Fruit fly (Drosophila melanogaster) whole organism, embryonic: ENCODE data around the gene CG14431.

Source experiments
- ATbp ChIP-seq: fragments of 200-800 bp; sonication (Bioruptor generic); optimal IDR thresholded peaks from 2 replicates; lab custom pipeline; 2017; ENCODE audit warnings: missing biosample characterization, mild to moderate bottlenecking, missing genetic modification characterization, missing genetic modification reagents
- BEAF-32 ChIP-seq: fragments of 200-800 bp; sonication (Bioruptor generic); optimal IDR thresholded peaks from 3 replicates; lab custom pipeline; 2017; ENCODE audit warnings: missing biosample characterization, missing genetic modification characterization, mild to moderate bottlenecking, moderate library complexity, missing genetic modification reagents
- C15 ChIP-seq: fragments of 200-800 bp; sonication (Bioruptor generic); IDR thresholded peaks from 3 replicates; pipeline ENCODE4 v1.3.6; 2022; ENCODE audit warnings: missing biosample characterization, missing genetic modification characterization
- CG10431 ChIP-seq: fragments of 200-800 bp; sonication (Bioruptor generic); optimal IDR thresholded peaks from 3 replicates; lab custom pipeline; 2018; ENCODE audit warnings: missing biosample characterization, mild to moderate bottlenecking, missing genetic modification characterization
- CG10979 ChIP-seq: fragments of 200-800 bp; sonication (Bioruptor generic); optimal IDR thresholded peaks from 2 replicates; lab custom pipeline; 2018; ENCODE audit warnings: missing biosample characterization, mild to moderate bottlenecking, missing genetic modification characterization, moderate library complexity
- CG11723 ChIP-seq: fragments of 200-800 bp; sonication (Bioruptor generic); optimal IDR thresholded peaks from 2 replicates; lab custom pipeline; 2017; ENCODE audit warnings: missing biosample characterization, mild to moderate bottlenecking, missing genetic modification characterization
- CG1233 ChIP-seq: fragments of 200-800 bp; sonication (Bioruptor generic); optimal IDR thresholded peaks from 4 replicates; lab custom pipeline; 2018; ENCODE audit warnings: missing biosample characterization, mild to moderate bottlenecking, missing genetic modification characterization
- CG14050 ChIP-seq: fragments of 200-800 bp; sonication (Bioruptor generic); IDR thresholded peaks from 3 replicates; pipeline ENCODE4 v1.3.6; 2022; ENCODE audit warnings: missing biosample characterization, missing genetic modification characterization
- CG1647 ChIP-seq: fragments of 200-800 bp; sonication (Bioruptor generic); optimal IDR thresholded peaks from 3 replicates; lab custom pipeline; 2016; ENCODE audit warnings: missing biosample characterization, missing genetic modification characterization
- CG18764 ChIP-seq: fragments of 200-800 bp; sonication (Bioruptor generic); optimal IDR thresholded peaks from 3 replicates; lab custom pipeline; 2016; ENCODE audit warnings: missing biosample characterization, missing genetic modification characterization
- CG30431 ChIP-seq: fragments of 200-800 bp; sonication (Bioruptor generic); optimal IDR thresholded peaks from 2 replicates; lab custom pipeline; 2017; ENCODE audit warnings: missing biosample characterization, missing genetic modification characterization
- CG3065 ChIP-seq: fragments of 200-800 bp; sonication (Bioruptor generic); optimal IDR thresholded peaks from 2 replicates; lab custom pipeline; 2016; ENCODE audit warnings: missing biosample characterization, missing genetic modification characterization
- CG3281 ChIP-seq: fragments of 200-800 bp; sonication (Bioruptor generic); optimal IDR thresholded peaks from 3 replicates; lab custom pipeline; 2017; ENCODE audit warnings: missing biosample characterization, mild to moderate bottlenecking, missing genetic modification characterization
- CG34422 ChIP-seq: fragments of 200-800 bp; sonication (Bioruptor generic); IDR thresholded peaks from 3 replicates; pipeline ENCODE4 v1.3.6; 2022; ENCODE audit warnings: missing biosample characterization, missing genetic modification characterization
- CG4282 ChIP-seq: fragments of 200-800 bp; sonication (Bioruptor generic); optimal IDR thresholded peaks from 2 replicates; lab custom pipeline; 2016; ENCODE audit warnings: missing biosample characterization, missing genetic modification characterization
- CG4617 ChIP-seq: fragments of 200-800 bp; sonication (Bioruptor generic); optimal IDR thresholded peaks from 3 replicates; lab custom pipeline; 2016; ENCODE audit warnings: missing biosample characterization, missing genetic modification characterization, borderline replicate concordance
- CG5245 ChIP-seq: fragments of 200-800 bp; sonication (Bioruptor generic); optimal IDR thresholded peaks from 3 replicates; lab custom pipeline; 2016; ENCODE audit warnings: missing biosample characterization, missing genetic modification characterization
- CG7271 ChIP-seq: fragments of 200-800 bp; sonication (Bioruptor generic); optimal IDR thresholded peaks from 2 replicates; lab custom pipeline; 2018; ENCODE audit warnings: missing biosample characterization, mild to moderate bottlenecking, missing genetic modification characterization, moderate library complexity
- CG9215 ChIP-seq: fragments of 200-800 bp; sonication (Bioruptor generic); IDR thresholded peaks from 2 replicates; pipeline ENCODE4 v1.3.6; 2022; ENCODE audit warnings: missing biosample characterization, missing genetic modification characterization
- CG9437 ChIP-seq: fragments of 200-800 bp; sonication (Bioruptor generic); optimal IDR thresholded peaks from 2 replicates; lab custom pipeline; 2018; ENCODE audit warnings: missing biosample characterization, mild to moderate bottlenecking, missing genetic modification characterization
- D ChIP-seq, 2 experiments: fragments of 200-800 bp in 1 of 2; fragments of >200 bp in 1 of 2; sonication (Bioruptor generic) in 1 of 2; optimal IDR thresholded peaks; 2 replicates in 1 of 2; 3 replicates in 1 of 2; lab custom pipeline; 2017; ENCODE audit warnings: mild to moderate bottlenecking in 1 of 2, missing biosample characterization in 1 of 2, missing genetic modification characterization in 1 of 2, missing genetic modification reagents in 1 of 2
- HmgZ ChIP-seq: fragments of 200-800 bp; sonication (Bioruptor generic); optimal IDR thresholded peaks from 2 replicates; lab custom pipeline; 2018; ENCODE audit warnings: missing biosample characterization, mild to moderate bottlenecking, missing genetic modification characterization
- Lhr ChIP-seq: fragments of 200-800 bp; sonication (Bioruptor generic); optimal IDR thresholded peaks from 3 replicates; lab custom pipeline; 2017; ENCODE audit warnings: mild to moderate bottlenecking, missing biosample characterization, missing genetic modification reagents, missing genetic modification characterization
- NC2α ChIP-seq: fragments of 200-800 bp; sonication (Bioruptor generic); optimal IDR thresholded peaks from 2 replicates; lab custom pipeline; 2016; ENCODE audit warnings: missing biosample characterization, missing genetic modification characterization
- Nf-YA ChIP-seq: fragments of 200-800 bp; sonication (Bioruptor generic); IDR thresholded peaks from 2 replicates; pipeline ENCODE4 v1.3.6; 2022; ENCODE audit warnings: missing biosample characterization, missing genetic modification characterization
- ab ChIP-seq: fragments of 200-800 bp; sonication (Bioruptor generic); optimal IDR thresholded peaks from 2 replicates; lab custom pipeline; 2016; ENCODE audit warnings: missing biosample characterization, missing genetic modification characterization
- ash1 ChIP-seq: fragments of 200-800 bp; sonication (Bioruptor generic); optimal IDR thresholded peaks from 2 replicates; lab custom pipeline; 2018; ENCODE audit warnings: missing biosample characterization, mild to moderate bottlenecking, missing genetic modification characterization
- btn ChIP-seq: fragments of 200-800 bp; sonication (Bioruptor generic); optimal IDR thresholded peaks from 2 replicates; lab custom pipeline; 2016; ENCODE audit warnings: missing biosample characterization, missing genetic modification characterization
- caup ChIP-seq: fragments of 200-800 bp; sonication (Bioruptor generic); optimal IDR thresholded peaks from 3 replicates; lab custom pipeline; 2017; ENCODE audit warnings: missing biosample characterization, mild to moderate bottlenecking, missing genetic modification characterization, moderate library complexity; ENCODE audit not compliant: severe bottlenecking
- ewg ChIP-seq: fragments of 200-800 bp; sonication (Bioruptor generic); optimal IDR thresholded peaks from 3 replicates; lab custom pipeline; 2017; ENCODE audit warnings: mild to moderate bottlenecking, missing biosample characterization, missing genetic modification reagents, missing genetic modification characterization
- fd96Cb ChIP-seq: fragments of 200-800 bp; sonication (Bioruptor generic); optimal IDR thresholded peaks from 2 replicates; lab custom pipeline; 2018; ENCODE audit warnings: missing biosample characterization, mild to moderate bottlenecking, missing genetic modification characterization, moderate library complexity
- hb ChIP-seq: fragments of 200-800 bp; sonication (Bioruptor generic); IDR thresholded peaks from 3 replicates; pipeline ENCODE4 v1.3.6; 2022; ENCODE audit warnings: missing biosample characterization, missing genetic modification characterization; ENCODE audit not compliant: partially characterized antibody
- ind ChIP-seq: fragments of 200-800 bp; sonication (Bioruptor generic); optimal IDR thresholded peaks from 3 replicates; lab custom pipeline; 2016; ENCODE audit warnings: missing biosample characterization, missing genetic modification characterization
- kah ChIP-seq: fragments of 200-800 bp; sonication (Bioruptor generic); optimal IDR thresholded peaks from 2 replicates; lab custom pipeline; 2018; ENCODE audit warnings: missing biosample characterization, mild to moderate bottlenecking, missing genetic modification characterization
- onecut ChIP-seq: fragments of 200-800 bp; sonication (Bioruptor generic); IDR thresholded peaks from 2 replicates; pipeline ENCODE4 v1.3.6; 2022; ENCODE audit warnings: missing biosample characterization, missing genetic modification characterization
- pan ChIP-seq, 4 experiments: fragments of >200 bp in 3 of 4; fragments of 200-800 bp in 1 of 4; sonication (Bioruptor generic) in 1 of 4; optimal IDR thresholded peaks in 3 of 4; IDR thresholded peaks in 1 of 4; 2 replicates each; pipeline versions ENCODE4 v1.3.6 to Lab custom; 2017 to 2022; ENCODE audit warnings: missing biosample characterization in 2 of 4, missing genetic modification characterization in 2 of 4, mixed read lengths in 1 of 4
- pnt ChIP-seq: fragments of 200-800 bp; sonication (Bioruptor generic); optimal IDR thresholded peaks from 3 replicates; lab custom pipeline; 2016; ENCODE audit warnings: missing biosample characterization, missing genetic modification characterization
- psq ChIP-seq: fragments of 200-800 bp; sonication (Bioruptor generic); optimal IDR thresholded peaks from 2 replicates; lab custom pipeline; 2017; ENCODE audit warnings: missing biosample characterization, missing genetic modification characterization
- pum ChIP-seq: fragments of 200-800 bp; sonication (Bioruptor generic); optimal IDR thresholded peaks from 2 replicates; lab custom pipeline; 2016; ENCODE audit warnings: missing biosample characterization, missing genetic modification characterization
- ro ChIP-seq: fragments of 200-800 bp; sonication (Bioruptor generic); IDR thresholded peaks from 2 replicates; pipeline ENCODE4 v1.3.6; 2022; ENCODE audit warnings: missing biosample characterization, missing genetic modification characterization
- salm ChIP-seq: fragments of 200-800 bp; sonication (Bioruptor generic); optimal IDR thresholded peaks from 2 replicates; lab custom pipeline; 2018; ENCODE audit warnings: missing biosample characterization, mild to moderate bottlenecking, missing genetic modification characterization
- sd ChIP-seq: fragments of 200-800 bp; sonication (Bioruptor generic); optimal IDR thresholded peaks from 3 replicates; lab custom pipeline; 2018; ENCODE audit warnings: missing biosample characterization, mild to moderate bottlenecking, missing genetic modification characterization, moderate library complexity
- tap ChIP-seq: fragments of 200-800 bp; optimal IDR thresholded peaks from 3 replicates; lab custom pipeline; 2019; ENCODE audit warnings: missing biosample characterization, mild to moderate bottlenecking, missing genetic modification characterization, moderate library complexity
- tgo ChIP-seq: fragments of 200-800 bp; sonication (Bioruptor generic); IDR thresholded peaks from 3 replicates; pipeline ENCODE4 v1.3.6; 2022; ENCODE audit warnings: missing biosample characterization, missing genetic modification characterization
- ttk ChIP-seq: fragments of 200-800 bp; sonication (Bioruptor generic); IDR thresholded peaks from 2 replicates; pipeline ENCODE4 v2.1.2; 2022; ENCODE audit warnings: missing biosample characterization, missing genetic modification characterization
- unc-4 ChIP-seq: fragments of 200-800 bp; sonication (Bioruptor generic); IDR thresholded peaks from 2 replicates; pipeline ENCODE4 v1.3.6; 2022; ENCODE audit warnings: missing biosample characterization, missing genetic modification characterization; ENCODE audit not compliant: partially characterized antibody
- zen2 ChIP-seq: fragments of 200-800 bp; sonication (Bioruptor generic); IDR thresholded peaks from 3 replicates; pipeline ENCODE4 v1.3.6; 2022; ENCODE audit warnings: missing biosample characterization, missing genetic modification characterization; ENCODE audit not compliant: partially characterized antibody

Gene CG14431

dm6 chrX:6985182-6985851, 77.2 kb downstream of the CG14431 start (continued):
- TF ChIP-seq D (optimal IDR thresholded peaks at IDR 0.05; lab: Kevin White, UChicago) (peak; percentile 50), D (GFP tag; optimal IDR thresholded peaks at IDR 0.05; lab: Kevin White, UChicago) (peak; percentile 79), CG5245 (GFP tag; lab: Kevin White, UChicago) (peak; percentile 76), btn (peak; percentile 65), CG4617 (peak; percentile 14), CG14050 (GFP tag; lab: Robert Waterston, UW) (0 out of 3 replicates have a peak, but pooled peaks have one; percentile 10), ATbp (GFP tag; lab: Kevin White, UChicago) (peak; percentile 75), CG4282 (GFP tag; lab: Kevin White, UChicago) (no peak), psq (GFP tag; lab: Kevin White, UChicago) (peak; percentile 58), pan (optimal IDR thresholded peaks at IDR 0.05; lab: Kevin White, UChicago) (peak in 1 of 2 experiments; percentile 15), pan (GFP tag; optimal IDR thresholded peaks at IDR 0.05 in 1 of 2, IDR thresholded peaks at IDR 0.05 in 1 of 2) (peak in 1 of 2 experiments; percentile 66), CG30431 (GFP tag; lab: Kevin White, UChicago) (peak; percentile 67), CG9437 (GFP tag; lab: Kevin White, UChicago) (peak; percentile 63), NC2α (GFP tag; lab: Kevin White, UChicago) (peak; percentile 43), kah (GFP tag; lab: Kevin White, UChicago) (peak; percentile 50), ro (GFP tag; lab: Robert Waterston, UW) (peak; percentile 41), tap (tag; lab: Kevin White, UChicago) (peak; percentile 61), CG9215 (peak; percentile 44; the same call in 1 of the 2 replicates), BEAF-32 (GFP tag; lab: Kevin White, UChicago) (no peak), caup (no peak), salm (tag; lab: Kevin White, UChicago) (peak; percentile 62), ewg (GFP tag; lab: Kevin White, UChicago) (peak; percentile 54), CG3281 (peak; percentile 42), CG34422 (GFP tag; lab: Robert Waterston, UW) (no peak; the same call in 2 of the 3 replicates), HmgZ (tag; lab: Kevin White, UChicago) (peak; percentile 7), unc-4 (GFP tag; lab: Robert Waterston, UW) (no peak), CG18764 (GFP tag; lab: Kevin White, UChicago) (peak; percentile 44), Nf-YA (no peak), ab (GFP tag; lab: Kevin White, UChicago) (peak; percentile 20), ash1 (GFP tag; lab: Kevin White, UChicago) (no peak), Lhr (GFP tag; lab: Kevin White, UChicago) (peak; percentile 34), onecut (peak; percentile 38; the same call in 1 of the 2 replicates), CG10431 (GFP tag; lab: Kevin White, UChicago) (peak; percentile 74), ttk (GFP tag; lab: Robert Waterston, UW) (peak; percentile 56), pnt (GFP tag; lab: Kevin White, UChicago) (peak; percentile 80), zen2 (no peak), C15 (GFP tag; lab: Robert Waterston, UW) (no peak), pum (peak; percentile 77), CG11723 (GFP tag; lab: Kevin White, UChicago) (peak; percentile 52), CG10979 (peak; percentile 91), ind (GFP tag; lab: Kevin White, UChicago) (peak; percentile 64), CG1233 (GFP tag; lab: Kevin White, UChicago) (peak; percentile 26), tgo (GFP tag; lab: Robert Waterston, UW) (peak; percentile 71), CG3065 (peak; percentile 37), hb (GFP tag; lab: Robert Waterston, UW) (peak; percentile 62; the same call in 2 of the 3 replicates), fd96Cb (tag; lab: Kevin White, UChicago) (peak; percentile 83), CG7271 (tag; lab: Kevin White, UChicago) (peak; percentile 18), CG1647 (GFP tag; lab: Kevin White, UChicago) (no peak), sd (tag; lab: Kevin White, UChicago) (peak; percentile 63)
